Fruit fly (Drosophila melanogaster) whole organism, prepupa: ENCODE results near the gene Eip75B.

Experiments used
- Blimp-1 ChIP-seq: fragments of 200-800 bp; sonication (Bioruptor generic); optimal IDR thresholded peaks from 3 replicates; lab custom pipeline; 2017; ENCODE audit warnings: missing biosample characterization, missing genetic modification characterization, mild to moderate bottlenecking, moderate library complexity, missing genetic modification reagents
- CG10631 ChIP-seq: fragments of 200-800 bp; sonication (Bioruptor generic); optimal IDR thresholded peaks from 2 replicates; lab custom pipeline; 2016; ENCODE audit warnings: missing biosample characterization, missing genetic modification characterization
- CG10669 ChIP-seq: fragments of 200-800 bp; sonication (Bioruptor generic); optimal IDR thresholded peaks from 3 replicates; lab custom pipeline; 2018; ENCODE audit warnings: missing biosample characterization, mild to moderate bottlenecking, missing genetic modification characterization, moderate library complexity
- CG11902 ChIP-seq: fragments of 200-800 bp; sonication (Bioruptor generic); optimal IDR thresholded peaks from 3 replicates; lab custom pipeline; 2016; ENCODE audit warnings: missing biosample characterization, missing genetic modification characterization
- CG15336 ChIP-seq: fragments of 200-800 bp; sonication (Bioruptor generic); IDR thresholded peaks from 2 replicates; pipeline ENCODE4 v1.3.6; 2022; ENCODE audit warnings: missing biosample characterization, missing genetic modification characterization
- CG1621 ChIP-seq: fragments of 200-800 bp; sonication (Bioruptor generic); optimal IDR thresholded peaks from 3 replicates; lab custom pipeline; 2018; ENCODE audit warnings: missing biosample characterization, mild to moderate bottlenecking, missing genetic modification characterization
- CG16779 ChIP-seq: fragments of 200-800 bp; sonication (Bioruptor generic); optimal IDR thresholded peaks from 3 replicates; lab custom pipeline; 2017; ENCODE audit warnings: missing biosample characterization, mild to moderate bottlenecking, missing genetic modification characterization
- CG3032 ChIP-seq: fragments of 200-800 bp; optimal IDR thresholded peaks from 2 replicates; lab custom pipeline; 2019; ENCODE audit warnings: missing biosample characterization, mild to moderate bottlenecking, missing genetic modification characterization, moderate library complexity
- CG31627 ChIP-seq: fragments of 200-800 bp; sonication (Bioruptor generic); optimal IDR thresholded peaks from 3 replicates; lab custom pipeline; 2016; ENCODE audit warnings: missing biosample characterization, missing genetic modification characterization
- CG32006 ChIP-seq: fragments of 200-800 bp; sonication (Bioruptor generic); optimal IDR thresholded peaks from 3 replicates; lab custom pipeline; 2017; ENCODE audit warnings: missing biosample characterization, mild to moderate bottlenecking, missing genetic modification characterization
- CG34406 ChIP-seq: fragments of 200-800 bp; sonication (Bioruptor generic); optimal IDR thresholded peaks from 3 replicates; lab custom pipeline; 2016; ENCODE audit warnings: missing biosample characterization, missing genetic modification characterization
- CG3919 ChIP-seq: fragments of 200-800 bp; sonication (Bioruptor generic); optimal IDR thresholded peaks from 3 replicates; lab custom pipeline; 2016; ENCODE audit warnings: missing biosample characterization, missing genetic modification characterization
- CG6163 ChIP-seq: fragments of 200-800 bp; sonication (Bioruptor generic); IDR thresholded peaks from 3 replicates; pipeline ENCODE4 v1.3.6; 2022; ENCODE audit warnings: missing biosample characterization, missing genetic modification characterization
- CG6276 ChIP-seq: fragments of 200-800 bp; sonication (Bioruptor generic); optimal IDR thresholded peaks from 2 replicates; lab custom pipeline; 2017; ENCODE audit warnings: missing biosample characterization, mild to moderate bottlenecking, missing genetic modification characterization
- CG6792 ChIP-seq: fragments of 200-800 bp; sonication (Bioruptor generic); optimal IDR thresholded peaks from 3 replicates; lab custom pipeline; 2016; ENCODE audit warnings: missing biosample characterization, missing genetic modification characterization
- CG6808 ChIP-seq: fragments of 200-800 bp; sonication (Bioruptor generic); optimal IDR thresholded peaks from 3 replicates; lab custom pipeline; 2017; ENCODE audit warnings: missing biosample characterization, missing genetic modification characterization, mild to moderate bottlenecking, moderate library complexity, missing genetic modification reagents
- CG6854 ChIP-seq: fragments of 200-800 bp; sonication (Bioruptor generic); optimal IDR thresholded peaks from 2 replicates; lab custom pipeline; 2017; ENCODE audit warnings: missing biosample characterization, mild to moderate bottlenecking, missing genetic modification characterization
- CG7368 ChIP-seq: fragments of 200-800 bp; sonication (Bioruptor generic); optimal IDR thresholded peaks from 3 replicates; lab custom pipeline; 2016; ENCODE audit warnings: missing biosample characterization, missing genetic modification characterization
- CG8119 ChIP-seq: fragments of 200-800 bp; sonication (Bioruptor generic); IDR thresholded peaks from 3 replicates; pipeline ENCODE4 v1.3.6; 2022; ENCODE audit warnings: missing biosample characterization, missing genetic modification characterization
- CG8632 ChIP-seq: fragments of 200-800 bp; sonication (Bioruptor generic); optimal IDR thresholded peaks from 3 replicates; lab custom pipeline; 2016; ENCODE audit warnings: missing biosample characterization, missing genetic modification characterization
- CG9139 ChIP-seq: fragments of 200-800 bp; sonication (Bioruptor generic); optimal IDR thresholded peaks from 3 replicates; lab custom pipeline; 2017; ENCODE audit warnings: missing biosample characterization, mild to moderate bottlenecking, missing genetic modification characterization
- Eip75B ChIP-seq: fragments of 200-800 bp; sonication (Bioruptor generic); optimal IDR thresholded peaks from 3 replicates; lab custom pipeline; 2016; ENCODE audit warnings: missing biosample characterization, missing genetic modification characterization
- Eip93F ChIP-seq: fragments of 200-800 bp; sonication (Bioruptor generic); optimal IDR thresholded peaks from 2 replicates; lab custom pipeline; 2016; ENCODE audit warnings: missing biosample characterization, mild to moderate bottlenecking, missing genetic modification characterization
- Ets21C ChIP-seq: fragments of 200-800 bp; sonication (Bioruptor generic); optimal IDR thresholded peaks from 3 replicates; lab custom pipeline; 2016; ENCODE audit warnings: missing biosample characterization, missing genetic modification characterization
- Hr38 ChIP-seq: sonication (Bioruptor generic); optimal IDR thresholded peaks from 2 replicates; lab custom pipeline; 2016; ENCODE audit warnings: missing biosample characterization, missing genetic modification characterization
- Hr4 ChIP-seq: fragments of 200-800 bp; sonication (Bioruptor generic); optimal IDR thresholded peaks from 3 replicates; lab custom pipeline; 2016; ENCODE audit warnings: missing biosample characterization, missing genetic modification characterization
- Lpt ChIP-seq: fragments of 200-800 bp; sonication (Bioruptor generic); optimal IDR thresholded peaks from 3 replicates; lab custom pipeline; 2016; ENCODE audit warnings: missing biosample characterization, missing genetic modification characterization
- Met ChIP-seq: fragments of 200-800 bp; sonication (Bioruptor generic); optimal IDR thresholded peaks from 3 replicates; lab custom pipeline; 2016; ENCODE audit warnings: missing biosample characterization, missing genetic modification characterization
- OdsH ChIP-seq: fragments of 200-800 bp; sonication (Bioruptor generic); optimal IDR thresholded peaks from 3 replicates; lab custom pipeline; 2016; ENCODE audit warnings: missing biosample characterization, missing genetic modification characterization
- Sox102F ChIP-seq: fragments of 200-800 bp; sonication (Bioruptor generic); optimal IDR thresholded peaks from 2 replicates; lab custom pipeline; 2016; ENCODE audit warnings: missing biosample characterization, mild to moderate bottlenecking, missing genetic modification characterization
- Sox14 ChIP-seq: fragments of 200-800 bp; sonication (Bioruptor generic); optimal IDR thresholded peaks from 3 replicates; lab custom pipeline; 2016; ENCODE audit warnings: missing biosample characterization, missing genetic modification characterization
- Sox15 ChIP-seq: fragments of 200-800 bp; sonication (Bioruptor generic); optimal IDR thresholded peaks from 3 replicates; lab custom pipeline; 2016; ENCODE audit warnings: missing biosample characterization, missing genetic modification characterization
- achi ChIP-seq: fragments of 200-800 bp; sonication (Bioruptor generic); optimal IDR thresholded peaks from 3 replicates; lab custom pipeline; 2016; ENCODE audit warnings: missing biosample characterization, missing genetic modification characterization
- acj6 ChIP-seq: fragments of 200-800 bp; sonication (Bioruptor generic); optimal IDR thresholded peaks from 3 replicates; lab custom pipeline; 2016; ENCODE audit warnings: missing biosample characterization, missing genetic modification characterization
- cyc ChIP-seq: fragments of 200-800 bp; sonication (Bioruptor generic); optimal IDR thresholded peaks from 3 replicates; lab custom pipeline; 2016; ENCODE audit warnings: missing biosample characterization, missing genetic modification characterization
- dsx ChIP-seq: fragments of 200-800 bp; optimal IDR thresholded peaks from 3 replicates; lab custom pipeline; 2019; ENCODE audit warnings: missing biosample characterization, mild to moderate bottlenecking, missing genetic modification characterization, moderate library complexity; ENCODE audit not compliant: poor library complexity, severe bottlenecking
- esn ChIP-seq: fragments of 200-800 bp; sonication (Bioruptor generic); optimal IDR thresholded peaks from 2 replicates; lab custom pipeline; 2016; ENCODE audit warnings: missing biosample characterization, mild to moderate bottlenecking, missing genetic modification characterization, moderate library complexity
- fd85E ChIP-seq: fragments of 200-800 bp; sonication (Bioruptor generic); optimal IDR thresholded peaks from 3 replicates; lab custom pipeline; 2016; ENCODE audit warnings: missing biosample characterization, missing genetic modification characterization
- lz ChIP-seq: fragments of 200-800 bp; sonication (Bioruptor generic); optimal IDR thresholded peaks from 3 replicates; lab custom pipeline; 2016; ENCODE audit warnings: missing biosample characterization, missing genetic modification characterization
- net ChIP-seq: fragments of 200-800 bp; sonication (Bioruptor generic); optimal IDR thresholded peaks from 3 replicates; lab custom pipeline; 2016; ENCODE audit warnings: missing biosample characterization, missing genetic modification characterization
- pdm3 ChIP-seq: fragments of 200-800 bp; sonication (Bioruptor generic); optimal IDR thresholded peaks from 3 replicates; lab custom pipeline; 2016; ENCODE audit warnings: missing biosample characterization, missing genetic modification characterization
- salr ChIP-seq, 2 experiments: fragments of 200-800 bp; sonication (Bioruptor generic); optimal IDR thresholded peaks; 3 replicates each; lab custom pipeline; 2016 to 2018; ENCODE audit warnings: missing biosample characterization in 2 of 2, missing genetic modification characterization in 2 of 2, mild to moderate bottlenecking in 1 of 2
- ss ChIP-seq, 2 experiments: fragments of 200-800 bp; sonication (Bioruptor generic); optimal IDR thresholded peaks; 2 replicates in 1 of 2; 3 replicates in 1 of 2; lab custom pipeline; 2017 to 2018; ENCODE audit warnings: mild to moderate bottlenecking in 2 of 2, missing biosample characterization in 2 of 2, missing genetic modification characterization in 2 of 2, moderate library complexity in 1 of 2
- svp ChIP-seq: fragments of 200-800 bp; sonication (Bioruptor generic); peaks from one replicate; lab custom pipeline; 2016; ENCODE audit warnings: missing biosample characterization, missing genetic modification characterization
- vri ChIP-seq: fragments of 200-800 bp; sonication (Bioruptor generic); optimal IDR thresholded peaks from 3 replicates; lab custom pipeline; 2016; ENCODE audit warnings: missing biosample characterization, mild to moderate bottlenecking, missing genetic modification characterization

The Eip75B gene

DNA sequence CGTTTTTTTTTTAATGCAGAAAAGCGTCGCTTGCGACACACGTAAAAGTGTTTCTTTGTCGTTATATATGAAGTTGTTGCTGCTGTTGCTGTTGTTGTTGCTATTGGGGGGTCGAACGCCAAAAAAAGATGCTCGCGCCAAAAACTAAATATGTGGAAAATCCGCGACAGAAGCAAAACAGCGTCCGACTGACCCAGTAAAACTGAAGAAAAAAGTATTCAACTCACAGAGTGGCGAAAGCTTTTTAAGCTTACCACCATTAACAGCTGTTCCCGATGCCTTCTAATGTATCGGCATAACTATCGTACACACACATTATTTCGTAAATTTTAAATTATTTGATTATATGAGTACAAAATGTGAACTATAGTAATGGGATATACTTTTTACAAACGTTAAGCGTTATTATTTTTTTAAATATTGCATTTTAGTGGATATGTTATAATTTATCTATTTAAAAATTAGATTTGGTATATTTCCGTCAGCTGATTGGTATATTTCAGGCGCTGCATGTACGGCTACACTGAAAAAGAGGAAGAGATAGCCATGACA, 156.8 kb downstream of the Eip75B start, which contains the start of the genes Prestin and Wdr92 (continued):
- TF ChIP-seq CG8119 (GFP tag; lab: Robert Waterston, UW), result no peak; the same call in 2 of the 3 replicates
- TF ChIP-seq Lpt (GFP tag; lab: Kevin White, UChicago), result peak; percentile 7
- TF ChIP-seq fd85E, result no peak
- TF ChIP-seq dsx (GFP tag; lab: Kevin White, UChicago), result peak; percentile 60
- TF ChIP-seq acj6 (GFP tag; lab: Kevin White, UChicago), result no peak
- TF ChIP-seq achi (GFP tag; lab: Kevin White, UChicago), result no peak
- TF ChIP-seq Hr4 (GFP tag; lab: Kevin White, UChicago), result no peak
- no peak for TF ChIP-seq CG3919 (GFP tag; lab: Kevin White, UChicago)
- TF ChIP-seq Sox102F (GFP tag; lab: Kevin White, UChicago), result peak; percentile 35
- TF ChIP-seq Ets21C (GFP tag; lab: Kevin White, UChicago), result no peak
- TF ChIP-seq CG6808 (GFP tag; lab: Kevin White, UChicago), result peak; percentile 36
- TF ChIP-seq CG10669 (GFP tag; lab: Kevin White, UChicago), result peak; percentile 30
- peak; percentile 24 for TF ChIP-seq CG3032 (tag; lab: Kevin White, UChicago)
- TF ChIP-seq CG6854 (GFP tag; lab: Kevin White, UChicago), result peak; percentile 82
- TF ChIP-seq esn (GFP tag; lab: Kevin White, UChicago), result peak; percentile 21
- no peak for TF ChIP-seq Met (GFP tag; lab: Kevin White, UChicago)
- TF ChIP-seq vri (GFP tag; lab: Kevin White, UChicago), result peak; percentile 76
- no peak for TF ChIP-seq CG1621 (tag; lab: Kevin White, UChicago)
- no peak for TF ChIP-seq CG11902
- peak; percentile 55 for TF ChIP-seq CG16779 (tag; lab: Kevin White, UChicago)
- no peak for TF ChIP-seq Hr38 (GFP tag; lab: Kevin White, UChicago)
- no peak for TF ChIP-seq Blimp-1
- TF ChIP-seq CG31627, result no peak
- no peak for TF ChIP-seq CG6163 (GFP tag; lab: Robert Waterston, UW)
- peak; percentile 31 for TF ChIP-seq CG7368 (GFP tag; lab: Kevin White, UChicago)
- peak; percentile 57; the same call in 1 of the 2 replicates for TF ChIP-seq CG15336 (GFP tag; lab: Robert Waterston, UW)
- no peak for TF ChIP-seq CG10631 (GFP tag; lab: Kevin White, UChicago)
- peak; percentile 52 for TF ChIP-seq Sox14 (GFP tag; lab: Kevin White, UChicago)
- TF ChIP-seq Eip93F (GFP tag; lab: Kevin White, UChicago), result peak; percentile 40
- peak; percentile 50 for TF ChIP-seq Eip75B (GFP tag; lab: Kevin White, UChicago)
- TF ChIP-seq CG32006 (GFP tag; lab: Kevin White, UChicago), result no peak
- no peak for TF ChIP-seq pdm3
- TF ChIP-seq Sox15 (GFP tag; lab: Kevin White, UChicago), result no peak
- TF ChIP-seq OdsH (GFP tag; lab: Kevin White, UChicago), result peak; percentile 8
- TF ChIP-seq, all 60 proteins: peak for 24

DNA sequence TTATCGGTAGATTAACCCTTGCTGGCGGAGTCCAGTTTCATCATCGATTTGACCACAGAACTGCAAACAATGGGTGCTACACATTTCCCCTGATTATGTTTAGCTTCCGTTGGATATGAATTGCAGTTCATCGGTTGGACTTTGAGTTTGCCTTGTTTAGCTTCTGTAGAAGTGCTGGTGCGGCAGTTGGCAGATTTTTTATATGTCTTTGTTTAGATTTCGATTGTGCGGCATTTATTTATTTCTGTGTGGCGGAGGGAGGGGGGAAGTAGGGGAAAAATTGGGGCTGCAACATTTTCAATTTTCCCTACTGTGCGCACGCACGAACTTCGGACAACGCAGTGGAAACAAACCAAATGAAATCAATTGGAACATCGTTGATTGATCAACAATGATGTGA, 158.7 kb downstream of the Eip75B start:
- TF ChIP-seq Blimp-1, result no peak
- TF ChIP-seq lz (GFP tag; lab: Kevin White, UChicago), result no peak
- peak; percentile 42 for TF ChIP-seq CG9139 (GFP tag; lab: Kevin White, UChicago)
- TF ChIP-seq CG10669 (GFP tag; lab: Kevin White, UChicago), result peak; percentile 18
- TF ChIP-seq CG6854 (GFP tag; lab: Kevin White, UChicago), result no peak
- TF ChIP-seq pdm3, result no peak
- no peak for TF ChIP-seq CG7368 (GFP tag; lab: Kevin White, UChicago)
- 0 out of 3 replicates have a peak, but pooled peaks have one; percentile 39 for TF ChIP-seq CG8119 (GFP tag; lab: Robert Waterston, UW)
- TF ChIP-seq Eip75B (GFP tag; lab: Kevin White, UChicago), result no peak
- TF ChIP-seq CG3919 (GFP tag; lab: Kevin White, UChicago), result no peak
- TF ChIP-seq Sox15 (GFP tag; lab: Kevin White, UChicago), result no peak
- no peak for TF ChIP-seq CG34406
- peak; percentile 33 for TF ChIP-seq svp (GFP tag; lab: Kevin White, UChicago)
- TF ChIP-seq CG15336 (GFP tag; lab: Robert Waterston, UW), result peak; percentile 56
- TF ChIP-seq cyc (GFP tag; lab: Kevin White, UChicago), result no peak
- TF ChIP-seq salr (GFP tag; optimal IDR thresholded peaks at IDR 0.05; lab: Kevin White, UChicago), result peak in 1 of 2 experiments; percentile 2
- peak; percentile 5 for TF ChIP-seq net (GFP tag; lab: Kevin White, UChicago)
- no peak for TF ChIP-seq CG6792 (GFP tag; lab: Kevin White, UChicago)
- TF ChIP-seq CG6808 (GFP tag; lab: Kevin White, UChicago), result peak; percentile 33
- no peak for TF ChIP-seq CG16779 (tag; lab: Kevin White, UChicago)
- TF ChIP-seq vri (GFP tag; lab: Kevin White, UChicago), result no peak
- TF ChIP-seq CG10631 (GFP tag; lab: Kevin White, UChicago), result no peak
- TF ChIP-seq fd85E, result no peak
- TF ChIP-seq ss (GFP tag; optimal IDR thresholded peaks at IDR 0.05; lab: Kevin White, UChicago), result peak; percentile 27 to 34
- TF ChIP-seq CG8632 (GFP tag; lab: Kevin White, UChicago), result no peak
- TF ChIP-seq CG31627, result no peak
- TF ChIP-seq Eip93F (GFP tag; lab: Kevin White, UChicago), result no peak
- peak; percentile 64 for TF ChIP-seq CG6276 (GFP tag; lab: Kevin White, UChicago)
- TF ChIP-seq CG6163 (GFP tag; lab: Robert Waterston, UW), result 0 out of 3 replicates have a peak, but pooled peaks have one; percentile 37
